Fruit fly (Drosophila melanogaster) whole organism, embryonic: ENCODE data around the gene Tengl3.

Experiments used
- B-H2 ChIP-seq: fragments of 200-800 bp; sonication (Bioruptor generic); optimal IDR thresholded peaks from 2 replicates; lab custom pipeline; 2018; ENCODE audit warnings: missing biosample characterization, mild to moderate bottlenecking, missing genetic modification characterization
- Bteb2 ChIP-seq: fragments of 200-800 bp; sonication (Bioruptor generic); optimal IDR thresholded peaks from 2 replicates; lab custom pipeline; 2016; ENCODE audit warnings: missing biosample characterization, missing genetic modification characterization
- CG12155 ChIP-seq: fragments of 200-800 bp; sonication (Bioruptor generic); optimal IDR thresholded peaks from 3 replicates; lab custom pipeline; 2016; ENCODE audit warnings: missing biosample characterization, missing genetic modification characterization
- CG14441 ChIP-seq: fragments of 200-800 bp; sonication (Bioruptor generic); IDR thresholded peaks from 2 replicates; pipeline ENCODE4 v1.3.6; 2022; ENCODE audit warnings: missing biosample characterization, missing genetic modification characterization
- CG17361 ChIP-seq: fragments of 200-800 bp; sonication (Bioruptor generic); IDR thresholded peaks from 3 replicates; pipeline ENCODE4 v1.3.6; 2022; ENCODE audit warnings: missing biosample characterization, missing genetic modification characterization
- CG18599 ChIP-seq: fragments of 200-800 bp; sonication (Bioruptor generic); optimal IDR thresholded peaks from 3 replicates; lab custom pipeline; 2017; ENCODE audit warnings: missing biosample characterization, missing genetic modification characterization, mild to moderate bottlenecking, moderate library complexity, missing genetic modification reagents
- HLH4C ChIP-seq: fragments of 200-800 bp; sonication (Bioruptor generic); IDR thresholded peaks from 3 replicates; pipeline ENCODE4 v1.3.6; 2022; ENCODE audit warnings: missing biosample characterization, missing genetic modification characterization; ENCODE audit not compliant: partially characterized antibody
- Sin3A ChIP-seq: fragments of >200 bp; optimal IDR thresholded peaks from 2 replicates; lab custom pipeline; 2018
- chif ChIP-seq, 2 experiments: fragments of 200-800 bp; sonication (Bioruptor generic); optimal IDR thresholded peaks; 3 replicates each; lab custom pipeline; 2016; ENCODE audit warnings: missing biosample characterization in 2 of 2, missing genetic modification characterization in 2 of 2
- vnd ChIP-seq: fragments of 200-800 bp; sonication (Bioruptor generic); IDR thresholded peaks from 3 replicates; pipeline ENCODE4 v1.3.6; 2022; ENCODE audit warnings: missing biosample characterization, missing genetic modification characterization; ENCODE audit not compliant: partially characterized antibody

DNA sequence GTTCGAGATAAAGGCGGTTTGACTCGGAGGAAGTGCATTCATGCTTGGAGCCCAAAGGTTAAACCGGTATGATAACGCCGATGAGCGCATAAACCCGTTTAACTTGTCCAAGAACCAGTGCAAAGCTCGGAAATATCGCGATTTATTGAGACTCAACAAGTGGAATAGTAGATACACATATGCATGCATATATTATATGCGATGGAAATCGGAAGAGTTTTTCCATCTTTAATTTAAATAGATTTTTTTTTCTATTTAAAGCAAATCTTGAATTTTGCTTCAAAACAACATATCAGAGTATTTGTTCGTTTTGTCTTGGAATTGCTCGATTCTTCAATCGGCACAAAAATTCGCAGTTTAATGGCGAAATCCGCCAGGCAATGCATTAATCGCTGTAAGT lies 15.7 kb downstream of the Tengl3 start:
- no peak for TF ChIP-seq CG12155
- no peak for TF ChIP-seq CG14441 (GFP tag; lab: Robert Waterston, UW)
- no peak for TF ChIP-seq chif (GFP tag; optimal IDR thresholded peaks at IDR 0.05; lab: Kevin White, UChicago)
- TF ChIP-seq vnd = no peak
- TF ChIP-seq CG17361 (GFP tag; lab: Robert Waterston, UW) = no peak
- TF ChIP-seq HLH4C (GFP tag; lab: Robert Waterston, UW) = no peak
- no peak for TF ChIP-seq B-H2 (GFP tag; lab: Kevin White, UChicago)
- no peak for TF ChIP-seq Bteb2 (GFP tag; lab: Kevin White, UChicago)
- no peak for TF ChIP-seq CG18599 (GFP tag; lab: Kevin White, UChicago)
- no peak for TF ChIP-seq Sin3A
